Worm (Caenorhabditis elegans) whole organism, young adult: ENCODE measurements around the gene C02F5.3.

Experiments used
- mcd-1 ChIP-seq: fragments of 200-800 bp; sonication (Bioruptor generic); IDR thresholded peaks from 2 replicates; pipeline ENCODE4 v1.3.6; 2022; ENCODE audit warnings: missing genetic modification reagents, missing genetic modification characterization, missing compliant biosample characterization
- nhr-90 ChIP-seq: sonication (generic microtip); optimal IDR thresholded peaks from 2 replicates; lab custom pipeline; 2016; ENCODE audit warnings: missing genotype, mild to moderate bottlenecking, missing genetic modification characterization, missing compliant biosample characterization

DNA sequence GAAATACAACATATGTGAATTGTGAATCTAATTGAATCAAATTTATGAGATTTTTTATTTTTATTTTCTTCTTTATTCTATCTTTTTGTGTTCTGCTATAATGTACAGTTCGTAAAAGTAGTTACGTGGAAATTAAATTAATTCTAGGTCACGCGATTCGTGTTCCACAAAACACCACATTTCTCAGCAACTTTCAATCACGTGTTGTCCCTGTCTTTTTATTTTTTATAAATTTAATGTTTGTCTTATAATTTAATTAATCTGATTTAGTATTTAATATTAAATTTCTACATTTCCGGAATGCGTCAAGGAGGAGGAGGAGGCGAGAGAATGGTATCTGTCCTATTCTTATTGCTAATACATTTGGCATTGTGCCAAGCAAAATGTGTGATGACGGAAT, 12.4 kb downstream of the C02F5.3 start, which contains the start of gene ncr-2:
- TF ChIP-seq mcd-1 (GFP tag; lab: Robert Waterston, UW) (no peak), nhr-90 (no peak)
